Worm (Caenorhabditis elegans) whole organism, L4 larva: ENCODE measurements around the gene ceh-24.

Source experiments
- F10B5.3 ChIP-seq: sonication (generic microtip); optimal IDR thresholded peaks from 2 replicates; lab custom pipeline; 2016; ENCODE audit warnings: mild to moderate bottlenecking, missing genetic modification characterization, missing compliant biosample characterization
- F26F4.8 ChIP-seq: fragments of 200-800 bp; sonication (Bioruptor generic); conservative IDR thresholded peaks from 2 replicates; pipeline ENCODE4 v1.3.6; 2022; ENCODE audit warnings: missing genetic modification characterization, missing compliant biosample characterization
- F37D6.2 ChIP-seq: sonication (generic microtip); optimal IDR thresholded peaks from 2 replicates; lab custom pipeline; 2016; ENCODE audit warnings: mild to moderate bottlenecking, missing genetic modification characterization, missing compliant biosample characterization
- F49E8.2 ChIP-seq: sonication (generic microtip); optimal IDR thresholded peaks from 2 replicates; lab custom pipeline; 2016; ENCODE audit warnings: missing compliant biosample characterization, mild to moderate bottlenecking, missing genetic modification characterization, borderline replicate concordance
- T20F7.1 ChIP-seq: fragments of 200-800 bp; sonication (Bioruptor generic); optimal IDR thresholded peaks from 2 replicates; lab custom pipeline; 2018; ENCODE audit warnings: mild to moderate bottlenecking, missing genetic modification characterization, missing compliant biosample characterization
- T26A8.4 ChIP-seq: fragments of 200-800 bp; sonication (Bioruptor generic); IDR thresholded peaks from 2 replicates; pipeline ENCODE4 v1.3.6; 2022; ENCODE audit warnings: missing genetic modification characterization, missing compliant biosample characterization
- Y48G9A.11 ChIP-seq: fragments of 200-800 bp; sonication (Bioruptor generic); IDR thresholded peaks from 2 replicates; pipeline ENCODE4 v1.3.6; 2022; ENCODE audit warnings: missing genetic modification reagents, missing genetic modification characterization, missing compliant biosample characterization
- Y75B8A.6 ChIP-seq: fragments of 200-800 bp; sonication (Bioruptor generic); IDR thresholded peaks from 2 replicates; pipeline ENCODE4 v1.3.6; 2022; ENCODE audit warnings: missing genetic modification reagents, missing genetic modification characterization, missing compliant biosample characterization
- attf-4 ChIP-seq: sonication (generic microtip); optimal IDR thresholded peaks from 3 replicates; lab custom pipeline; 2017; ENCODE audit warnings: missing biosample characterization, missing genetic modification characterization
- ceh-20 ChIP-seq: fragments of 200-800 bp; sonication (Bioruptor generic); IDR thresholded peaks from 2 replicates; pipeline ENCODE4 v1.3.6; 2022; ENCODE audit warnings: missing genetic modification reagents, missing genetic modification characterization, missing compliant biosample characterization
- ceh-32 ChIP-seq: sonication (generic microtip); optimal IDR thresholded peaks from 2 replicates; lab custom pipeline; 2016; ENCODE audit warnings: mild to moderate bottlenecking, missing genetic modification characterization, missing compliant biosample characterization; ENCODE audit not compliant: poor library complexity
- ceh-44 ChIP-seq: fragments of 200-800 bp; sonication (Bioruptor generic); IDR thresholded peaks from 2 replicates; pipeline ENCODE4 v1.3.6; 2022; ENCODE audit warnings: missing genetic modification reagents, missing genetic modification characterization, missing compliant biosample characterization
- ctbp-1 ChIP-seq: fragments of 200-800 bp; sonication (Bioruptor generic); IDR thresholded peaks from 2 replicates; pipeline ENCODE4 v1.3.6; 2022; ENCODE audit warnings: missing genetic modification reagents, missing genetic modification characterization, missing compliant biosample characterization
- daf-12 ChIP-seq: fragments of 150-350 bp; optimal IDR thresholded peaks from 2 replicates; lab custom pipeline; 2014; ENCODE audit warnings: missing biosample characterization, missing genetic modification reagents, missing genetic modification characterization
- daf-16 ChIP-seq, 3 experiments: sonication (generic microtip); optimal IDR thresholded peaks; 2 replicates each; lab custom pipeline; 2016 to 2017; ENCODE audit warnings: missing genetic modification characterization in 3 of 3, missing genetic modification reagents in 3 of 3, mild to moderate bottlenecking in 2 of 3, missing compliant biosample characterization in 2 of 3, missing biosample characterization in 1 of 3, moderate library complexity in 1 of 3
- dmd-6 ChIP-seq: fragments of 200-800 bp; sonication (Bioruptor generic); IDR thresholded peaks from 2 replicates; pipeline ENCODE4 v1.3.6; 2022; ENCODE audit warnings: missing genetic modification reagents, missing genetic modification characterization, missing compliant biosample characterization
- dmd-9 ChIP-seq: fragments of 200-800 bp; sonication (Bioruptor generic); IDR thresholded peaks from 2 replicates; pipeline ENCODE4 v1.3.6; 2022; ENCODE audit warnings: missing genetic modification reagents, missing genetic modification characterization, missing compliant biosample characterization
- dpl-1 ChIP-seq: fragments of 150-350 bp; optimal IDR thresholded peaks from 2 replicates; lab custom pipeline; 2014; ENCODE audit warnings: missing biosample characterization, missing genetic modification reagents, missing genetic modification characterization
- egl-27 ChIP-seq: sonication (generic microtip); optimal IDR thresholded peaks from 3 replicates; lab custom pipeline; 2017; ENCODE audit warnings: missing biosample characterization, missing genetic modification reagents, missing genetic modification characterization
- hif-1 ChIP-seq, 2 experiments: sonication (generic microtip); optimal IDR thresholded peaks; 2 replicates each; lab custom pipeline; 2016 to 2017; ENCODE audit warnings: missing compliant biosample characterization in 2 of 2, missing genetic modification characterization in 2 of 2, missing genetic modification reagents in 2 of 2, missing genotype in 2 of 2, mild to moderate bottlenecking in 1 of 2
- hlh-11 ChIP-seq: fragments of 200-800 bp; sonication (Bioruptor generic); optimal IDR thresholded peaks from 2 replicates; lab custom pipeline; 2018; ENCODE audit warnings: mild to moderate bottlenecking, missing genetic modification characterization, missing compliant biosample characterization
- hlh-30 ChIP-seq: sonication (generic microtip); optimal IDR thresholded peaks from 2 replicates; lab custom pipeline; 2017; ENCODE audit warnings: antibody characterized with exemption, mild to moderate bottlenecking, missing genetic modification characterization, missing compliant biosample characterization; ENCODE audit not compliant: insufficient read depth
- hmg-1.1 ChIP-seq: fragments of 200-800 bp; sonication (Bioruptor generic); IDR thresholded peaks from 2 replicates; pipeline ENCODE4 v1.3.6; 2022; ENCODE audit warnings: missing genetic modification reagents, missing genetic modification characterization, missing compliant biosample characterization
- lin-1 ChIP-seq: fragments of 200-800 bp; sonication (Bioruptor generic); IDR thresholded peaks from 2 replicates; pipeline ENCODE4 v1.3.6; 2022; ENCODE audit warnings: missing genetic modification reagents, missing genetic modification characterization, missing compliant biosample characterization
- lin-13 ChIP-seq: fragments of 150-350 bp; optimal IDR thresholded peaks from 2 replicates; lab custom pipeline; 2014; ENCODE audit warnings: missing biosample characterization, missing genetic modification reagents, missing genetic modification characterization
- lin-15B ChIP-seq: fragments of 150-350 bp; sonication (generic microtip); optimal IDR thresholded peaks from 3 replicates; lab custom pipeline; 2014; ENCODE audit warnings: missing biosample characterization, missing genetic modification characterization
- lin-39 ChIP-seq: fragments of 150-350 bp; optimal IDR thresholded peaks from 2 replicates; lab custom pipeline; 2014; ENCODE audit warnings: missing biosample characterization, missing genetic modification reagents, missing genetic modification characterization
- lsy-2 ChIP-seq, 2 experiments: fragments of 150-350 bp in 1 of 2; sonication (generic microtip) in 1 of 2; optimal IDR thresholded peaks; 2 replicates each; lab custom pipeline; 2014 to 2017; ENCODE audit warnings: missing biosample characterization in 2 of 2, missing genetic modification characterization in 2 of 2
- madf-9 ChIP-seq: fragments of 200-800 bp; sonication (Bioruptor generic); conservative IDR thresholded peaks from 2 replicates; pipeline ENCODE4 v1.3.6; 2022; ENCODE audit warnings: missing genetic modification reagents, missing genetic modification characterization, missing compliant biosample characterization
- mdl-1 ChIP-seq, 2 experiments: fragments of 150-350 bp in 1 of 2; sonication (generic microtip) in 1 of 2; optimal IDR thresholded peaks; 2 replicates each; lab custom pipeline; 2014 to 2017; ENCODE audit warnings: missing biosample characterization in 2 of 2, missing genetic modification characterization in 2 of 2
- mep-1 ChIP-seq: fragments of 150-350 bp; sonication (generic microtip); optimal IDR thresholded peaks from 3 replicates; lab custom pipeline; 2014; ENCODE audit warnings: missing biosample characterization, missing genetic modification characterization
- mxl-3 ChIP-seq: fragments of 200-800 bp; sonication (Bioruptor generic); optimal IDR thresholded peaks from 2 replicates; lab custom pipeline; 2018; ENCODE audit warnings: mild to moderate bottlenecking, missing genetic modification characterization, missing compliant biosample characterization
- nhr-10 ChIP-seq: fragments of 150-350 bp; optimal IDR thresholded peaks from 2 replicates; lab custom pipeline; 2014; ENCODE audit warnings: missing biosample characterization, missing genetic modification characterization
- nhr-102 ChIP-seq: sonication (generic microtip); optimal IDR thresholded peaks from 2 replicates; lab custom pipeline; 2016; ENCODE audit warnings: mild to moderate bottlenecking, missing genetic modification characterization, moderate library complexity, missing compliant biosample characterization
- nhr-237 ChIP-seq: sonication (generic microtip); optimal IDR thresholded peaks from 2 replicates; lab custom pipeline; 2017; ENCODE audit warnings: missing biosample characterization, missing genetic modification characterization
- nhr-6 ChIP-seq: fragments of 150-350 bp; optimal IDR thresholded peaks from 2 replicates; lab custom pipeline; 2014; ENCODE audit warnings: missing biosample characterization, missing genetic modification characterization
- nhr-76 ChIP-seq: fragments of 150-350 bp; optimal IDR thresholded peaks from 2 replicates; lab custom pipeline; 2014; ENCODE audit warnings: missing biosample characterization, missing genetic modification characterization
- nhr-77 ChIP-seq: fragments of 150-350 bp; optimal IDR thresholded peaks from 2 replicates; lab custom pipeline; 2014; ENCODE audit warnings: missing biosample characterization, missing genetic modification characterization
- pha-4 ChIP-seq, 2 experiments: fragments of 150-350 bp in 1 of 2; fragments of 200-800 bp in 1 of 2; sonication (Bioruptor generic) in 1 of 2; IDR thresholded peaks in 1 of 2; optimal IDR thresholded peaks in 1 of 2; 2 replicates each; pipeline versions ENCODE4 v1.3.6 to Lab custom; 2014 to 2022; ENCODE audit warnings: missing genetic modification characterization in 2 of 2, missing genetic modification reagents in 2 of 2, missing biosample characterization in 1 of 2, missing compliant biosample characterization in 1 of 2
- saeg-2 ChIP-seq: fragments of 200-800 bp; sonication (Bioruptor generic); IDR thresholded peaks from 2 replicates; pipeline ENCODE4 v1.3.6; 2022; ENCODE audit warnings: missing genetic modification reagents, missing genetic modification characterization, missing compliant biosample characterization
- set-16 ChIP-seq: fragments of 200-800 bp; sonication (Bioruptor generic); IDR thresholded peaks from 2 replicates; pipeline ENCODE4 v1.3.6; 2022; ENCODE audit warnings: missing genetic modification reagents, missing genetic modification characterization, missing compliant biosample characterization
- spr-3 ChIP-seq: fragments of 200-800 bp; sonication (Bioruptor generic); optimal IDR thresholded peaks from 2 replicates; lab custom pipeline; 2018; ENCODE audit warnings: mild to moderate bottlenecking, missing genetic modification characterization, missing compliant biosample characterization
- tra-1 ChIP-seq: fragments of 200-800 bp; sonication (Bioruptor generic); IDR thresholded peaks from 2 replicates; pipeline ENCODE4 v1.3.6; 2022; ENCODE audit warnings: missing genetic modification reagents, missing genetic modification characterization, missing compliant biosample characterization
- unc-39 ChIP-seq: sonication (generic microtip); optimal IDR thresholded peaks from 2 replicates; lab custom pipeline; 2017; ENCODE audit warnings: missing biosample characterization, missing genetic modification characterization
- unc-62 ChIP-seq, 3 experiments: fragments of 150-350 bp in 1 of 3; sonication (generic microtip); optimal IDR thresholded peaks in 2 of 3; peaks in 1 of 3; 1 replicate in 1 of 3; 2 replicates in 2 of 3; lab custom pipeline; 2014 to 2017; ENCODE audit warnings: missing biosample characterization in 3 of 3, missing genetic modification characterization in 3 of 3, missing genetic modification reagents in 3 of 3, missing genotype in 1 of 3
- zag-1 ChIP-seq: fragments of 150-350 bp; optimal IDR thresholded peaks from 2 replicates; lab custom pipeline; 2014; ENCODE audit warnings: missing biosample characterization, missing genetic modification characterization
- zfp-3 ChIP-seq: fragments of 200-800 bp; sonication (Bioruptor generic); conservative IDR thresholded peaks from 2 replicates; pipeline ENCODE4 v1.3.6; 2022; ENCODE audit warnings: missing genetic modification reagents, missing genetic modification characterization, missing compliant biosample characterization
- zip-2 ChIP-seq: fragments of 150-350 bp; optimal IDR thresholded peaks from 2 replicates; lab custom pipeline; 2014; ENCODE audit warnings: missing biosample characterization, missing genetic modification characterization

The ceh-24 gene

DNA sequence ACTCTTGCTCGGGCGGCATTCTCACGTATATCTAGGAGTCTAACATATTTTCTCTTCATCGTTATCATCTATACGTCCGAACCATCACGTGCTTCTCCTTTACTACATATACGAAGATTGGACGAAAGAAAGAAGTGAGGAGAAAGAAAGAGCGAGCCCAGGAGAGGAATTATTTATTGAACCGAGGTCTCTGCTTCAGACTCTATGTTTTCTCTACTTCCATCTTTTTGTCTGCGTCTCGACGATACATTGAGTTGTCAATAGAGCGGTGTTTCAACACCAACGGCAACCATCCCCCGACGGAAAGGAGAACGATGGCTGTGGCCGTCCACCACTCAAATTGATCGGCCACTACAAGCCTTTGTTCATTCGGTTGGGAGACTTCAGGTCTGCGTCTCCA is 23.7 kb upstream of the ceh-24 start (continued):
- TF ChIP-seq lin-39 (tag; lab: Kevin White, UChicago) (no peak), hif-1 (tag; optimal IDR thresholded peaks at IDR 0.05; lab: Kevin White, UChicago) (peak in 1 of 2 experiments; percentile 85), dpl-1 (GFP tag; lab: Kevin White, UChicago) (peak; percentile 39), zfp-3 (GFP tag; lab: Robert Waterston, UW) (no peak), madf-9 (peak; percentile 39; the same call in 1 of the 2 replicates), lin-1 (GFP tag; lab: Robert Waterston, UW) (peak; percentile 40; the same call in 1 of the 2 replicates), hmg-1.1 (GFP tag; lab: Robert Waterston, UW) (peak; percentile 83), T26A8.4 (GFP tag; lab: Robert Waterston, UW) (peak; percentile 52), lsy-2 (tag; optimal IDR thresholded peaks at IDR 0.05; lab: Kevin White, UChicago) (peak; percentile 84 to 88), ceh-32 (tag; lab: Kevin White, UChicago) (no peak), nhr-77 (tag; lab: Kevin White, UChicago) (peak; percentile 94), nhr-10 (tag; lab: Kevin White, UChicago) (peak; percentile 18), F49E8.2 (no peak), pha-4 (GFP tag; IDR thresholded peaks at IDR 0.05; lab: Robert Waterston, UW) (peak; percentile 56), pha-4 (tag; optimal IDR thresholded peaks at IDR 0.05; lab: Kevin White, UChicago) (peak; percentile 72), T20F7.1 (GFP tag; lab: Kevin White, UChicago) (peak; percentile 80), ctbp-1 (peak; percentile 30; the same call in 1 of the 2 replicates), saeg-2 (GFP tag; lab: Robert Waterston, UW) (peak; percentile 52; the same call in 1 of the 2 replicates), Y75B8A.6 (no peak), mep-1 (tag; lab: Kevin White, UChicago) (peak; percentile 92), ceh-20 (GFP tag; lab: Robert Waterston, UW) (peak; percentile 82), ceh-44 (GFP tag; lab: Robert Waterston, UW) (no peak), Y48G9A.11 (GFP tag; lab: Robert Waterston, UW) (no peak), nhr-76 (tag; lab: Kevin White, UChicago) (no peak), lin-13 (peak; percentile 39), attf-4 (tag; lab: Kevin White, UChicago) (peak; percentile 7), daf-12 (tag; lab: Kevin White, UChicago) (no peak), egl-27 (tag; lab: Kevin White, UChicago) (no peak), mxl-3 (peak; percentile 63), daf-16 (GFP tag; optimal IDR thresholded peaks at IDR 0.05; lab: Kevin White, UChicago) (peak; percentile 50 to 51), daf-16 (tag; optimal IDR thresholded peaks at IDR 0.05; lab: Kevin White, UChicago) (peak; percentile 90), nhr-102 (tag; lab: Kevin White, UChicago) (peak; percentile 36), nhr-6 (tag; lab: Kevin White, UChicago) (peak; percentile 99), set-16 (GFP tag; lab: Robert Waterston, UW) (peak; percentile 35; the same call in 1 of the 2 replicates), nhr-237 (tag; lab: Kevin White, UChicago) (no peak), spr-3 (GFP tag; lab: Kevin White, UChicago) (no peak), unc-62 (GFP tag; optimal IDR thresholded peaks at IDR 0.05 in 1 of 2; lab: Kevin White, UChicago) (peak in 1 of 2 experiments; percentile 100), unc-62 (tag; optimal IDR thresholded peaks at IDR 0.05; lab: Kevin White, UChicago) (no peak), zag-1 (tag; lab: Kevin White, UChicago) (no peak), mdl-1 (tag; optimal IDR thresholded peaks at IDR 0.05; lab: Kevin White, UChicago) (peak; percentile 40 to 87), hlh-11 (tag; lab: Kevin White, UChicago) (peak; percentile 91), F10B5.3 (tag; lab: Kevin White, UChicago) (peak; percentile 33), dmd-9 (0 out of 2 replicates have a peak, but pooled peaks have one; percentile 50), zip-2 (no peak), tra-1 (peak; percentile 53), hlh-30 (tag; lab: Kevin White, UChicago) (peak; percentile 86), F26F4.8 (GFP tag; lab: Robert Waterston, UW) (no peak), unc-39 (peak; percentile 31), F37D6.2 (peak; percentile 9), dmd-6 (peak; percentile 82), lin-15B (tag; lab: Kevin White, UChicago) (peak; percentile 30)
